Fruit fly (Drosophila melanogaster): ENCODE measurements around the gene PNUTS.

The PNUTS gene

dm6 chr2L:837989-838388 lies 32.3 kb upstream of the PNUTS start (continued):
- TF ChIP-seq nerfin-2 (GFP tag; IDR thresholded peaks at IDR 0.05; ENCODE audit: partially characterized antibody) (no peak), schlank (tag; optimal IDR thresholded peaks at IDR 0.05) (no peak), vfl (GFP tag; optimal IDR thresholded peaks at IDR 0.05) (no peak), HLH54F (GFP tag; optimal IDR thresholded peaks at IDR 0.05) (no peak), CG1602 (GFP tag; optimal IDR thresholded peaks at IDR 0.05) (peak; percentile 56), CG17802 (tag; optimal IDR thresholded peaks at IDR 0.05) (no peak), sc (optimal IDR thresholded peaks at IDR 0.05) (no peak), sc (GFP tag; optimal IDR thresholded peaks at IDR 0.05) (peak; percentile 58), CG12744 (GFP tag; optimal IDR thresholded peaks at IDR 0.05) (no peak), CG12104 (GFP tag; optimal IDR thresholded peaks at IDR 0.05) (no peak), CG2678 (tag; optimal IDR thresholded peaks at IDR 0.05) (no peak), ci (GFP tag; IDR thresholded peaks at IDR 0.05) (peak; percentile 87), trem (tag; optimal IDR thresholded peaks at IDR 0.05) (no peak), unc-4 (GFP tag; IDR thresholded peaks at IDR 0.05; ENCODE audit: partially characterized antibody) (no peak), zfh1 (GFP tag; IDR thresholded peaks at IDR 0.05) (no peak), CG8290 (GFP tag; optimal IDR thresholded peaks at IDR 0.05) (no peak), CG8290 (tag; optimal IDR thresholded peaks at IDR 0.05) (no peak), Dek (tag; optimal IDR thresholded peaks at IDR 0.05) (no peak), MBD-R2 (GFP tag; IDR thresholded peaks at IDR 0.05) (no peak), Xbp1 (GFP tag; optimal IDR thresholded peaks at IDR 0.05) (peak; percentile 73), cg (GFP tag; optimal IDR thresholded peaks at IDR 0.05) (no peak), hbn (GFP tag; IDR thresholded peaks at IDR 0.05; ENCODE audit: partially characterized antibody) (no peak), sima (GFP tag; optimal IDR thresholded peaks at IDR 0.05) (no peak), CG11560 (tag; IDR thresholded peaks at IDR 0.05) (no peak), CG7963 (GFP tag; IDR thresholded peaks at IDR 0.05; ENCODE audit: partially characterized antibody) (no peak)

- TF ChIP-seq exex (tag; optimal IDR thresholded peaks at IDR 0.05) (peak; percentile 97), sug (tag; optimal IDR thresholded peaks at IDR 0.05) (peak; percentile 29), CG10209 (GFP tag; optimal IDR thresholded peaks at IDR 0.05) (no peak), mirr (GFP tag; optimal IDR thresholded peaks at IDR 0.05) (peak; percentile 62), CG18599 (GFP tag; optimal IDR thresholded peaks at IDR 0.05) (peak; percentile 3), Med (GFP tag) (peak; percentile 3), Sry-δ (GFP tag; optimal IDR thresholded peaks at IDR 0.05) (no peak), CG4730 (GFP tag; IDR thresholded peaks at IDR 0.05) (no peak), grn (GFP tag; optimal IDR thresholded peaks at IDR 0.05) (peak; percentile 22)
Measured at dm6 chr2L:838786-839185, 31.5 kb upstream of the PNUTS start.

dm6 chr2L:840022-840421 lies 30.2 kb upstream of the PNUTS start:
- TF ChIP-seq gfzf (GFP tag; optimal IDR thresholded peaks at IDR 0.05) (no peak), Neu2 (GFP tag; optimal IDR thresholded peaks at IDR 0.05; ENCODE audit: borderline replicate concordance) (no peak), CG3065 (GFP tag; optimal IDR thresholded peaks at IDR 0.05) (no peak), Hr78 (GFP tag; optimal IDR thresholded peaks at IDR 0.05) (peak in 1 of 2 experiments; percentile 84), dysf (GFP tag; IDR thresholded peaks at IDR 0.05) (no peak), PHDP (tag; optimal IDR thresholded peaks at IDR 0.05) (no peak), MESR4 (GFP tag; optimal IDR thresholded peaks at IDR 0.05) (no peak)

Measured in whole organism, embryonic.